Worm (Caenorhabditis elegans) whole organism, L3 larva: ENCODE measurements around the gene F56D1.1.

Experiments
- egl-27 ChIP-seq: sonication (generic microtip); optimal IDR thresholded peaks from 4 replicates; lab custom pipeline; 2017; ENCODE audit warnings: missing biosample characterization, missing genetic modification reagents, missing genetic modification characterization
- pqm-1 ChIP-seq: fragments of 150-350 bp; optimal IDR thresholded peaks from 2 replicates; lab custom pipeline; 2017; ENCODE audit warnings: missing biosample characterization, missing genetic modification characterization, inconsistent platforms

DNA sequence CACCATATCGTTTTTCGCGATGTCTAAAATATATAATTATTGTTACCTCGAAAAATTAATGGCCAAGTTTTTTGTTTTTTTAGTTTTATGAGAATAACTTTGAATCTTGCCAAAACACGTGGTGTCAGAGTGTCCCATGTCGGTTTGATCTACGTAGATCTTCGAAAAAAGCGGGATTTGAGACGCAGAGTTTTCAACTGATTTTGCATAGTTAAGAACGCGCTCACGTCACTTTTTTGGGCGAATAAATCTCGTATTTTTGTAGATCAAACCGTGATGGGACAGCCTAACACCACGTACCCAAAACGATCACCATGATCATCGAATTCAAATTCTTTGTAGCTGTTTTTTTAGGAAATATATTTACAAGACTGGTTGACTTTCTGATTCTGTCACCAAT lies 19.1 kb downstream of the F56D1.1 start:
- no peak for TF ChIP-seq egl-27
- no peak for TF ChIP-seq pqm-1 (tag; lab: Kevin White, UChicago)
